Fruit fly (Drosophila melanogaster) S2 (cell line): Measurements from ENCODE around the gene CG9515.

Experiments used
- CG8478 ChIP-seq: fragments of >200 bp; optimal IDR thresholded peaks from 2 replicates; lab custom pipeline; 2018
- CTCF ChIP-seq, 2 experiments: fragments of >200 bp; optimal IDR thresholded peaks; 2 replicates each; lab custom pipeline; 2018

dm6 chr2L:8980359-8980758 lies 37.3 kb upstream of the CG9515 start, which contains the start of gene CG18662:
- TF ChIP-seq CG8478, result no peak
- TF ChIP-seq CTCF (optimal IDR thresholded peaks at IDR 0.05; lab: Kevin White, UChicago), result no peak
